Worm (Caenorhabditis elegans) whole organism, mixed stage, embryonic: ENCODE results near the gene dnc-1.

Source experiments
- lin-13 ChIP-seq: fragments of 150-350 bp; optimal IDR thresholded peaks from 2 replicates; lab custom pipeline; 2014; ENCODE audit warnings: missing biosample characterization, missing genetic modification characterization
- mls-2 ChIP-seq: sonication (generic microtip); optimal IDR thresholded peaks from 2 replicates; lab custom pipeline; 2016; ENCODE audit warnings: mild to moderate bottlenecking, missing genetic modification characterization, moderate library complexity, missing compliant biosample characterization
- nhr-28 ChIP-seq: fragments of 150-350 bp; optimal IDR thresholded peaks from 2 replicates; lab custom pipeline; 2014; ENCODE audit warnings: missing biosample characterization, missing genetic modification characterization
- unc-39 ChIP-seq: fragments of 150-350 bp; optimal IDR thresholded peaks from 2 replicates; lab custom pipeline; 2014; ENCODE audit warnings: missing biosample characterization, missing genetic modification characterization
- ztf-11 ChIP-seq: fragments of 150-350 bp; optimal IDR thresholded peaks from 2 replicates; lab custom pipeline; 2014; ENCODE audit warnings: missing biosample characterization, missing genetic modification characterization

ce11 chrIV:10899091-10899490, 33.9 kb downstream of the dnc-1 start, which contains the start of the genes F13E9.9 and F13E9.19:
- TF ChIP-seq ztf-11 (tag; lab: Kevin White, UChicago) (no peak), mls-2 (no peak), unc-39 (no peak), lin-13 (no peak), nhr-28 (tag; lab: Kevin White, UChicago) (no peak)
